Worm (Caenorhabditis elegans): ENCODE measurements around the gene acs-19.
A peak's percentile ranks its signal among the peaks of the same experiment; 100 is the strongest.

acs-19 gene

DNA sequence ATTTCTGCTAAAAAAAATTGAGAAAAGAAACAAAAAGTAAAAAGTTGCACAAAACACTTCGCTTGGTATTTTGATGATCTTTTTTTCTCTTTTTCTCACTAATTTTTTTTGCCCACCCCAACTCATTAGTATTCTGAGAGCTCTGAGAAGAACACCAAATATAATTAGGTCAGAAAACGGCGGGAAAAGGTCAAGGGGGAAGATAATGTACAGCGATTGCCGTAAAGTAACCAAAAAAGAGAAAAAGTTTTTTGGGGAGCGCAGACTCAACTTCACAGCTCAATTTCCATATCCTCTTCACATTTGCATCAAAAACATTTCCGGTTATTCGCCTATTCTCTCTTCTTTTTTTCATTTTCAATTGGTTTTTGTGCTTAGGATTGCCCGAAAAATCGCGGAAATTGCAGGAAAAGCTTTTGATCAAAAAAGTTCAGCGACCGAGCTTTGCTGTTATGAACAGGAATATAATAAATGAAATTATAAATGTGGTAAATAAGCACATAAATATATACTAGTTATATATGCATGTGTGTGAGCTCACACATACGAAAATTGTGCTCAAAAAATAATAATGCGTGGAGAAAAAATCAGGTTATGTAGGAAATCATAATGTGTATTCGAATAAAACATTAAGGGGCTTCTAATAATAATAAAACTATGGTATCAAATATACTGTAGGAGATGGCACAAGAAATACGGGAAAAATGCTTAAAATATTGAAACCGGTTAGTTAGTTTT is 38.5 kb downstream of the acs-19 start:
- TF ChIP-seq ztf-28 (GFP tag; IDR thresholded peaks at IDR 0.05) = no peak
- TF ChIP-seq ceh-91 (GFP tag; IDR thresholded peaks at IDR 0.05) = no peak
- TF ChIP-seq ceh-27 (GFP tag; optimal IDR thresholded peaks at IDR 0.05) = no peak
- no peak for TF ChIP-seq ceh-100 (GFP tag; IDR thresholded peaks at IDR 0.05)
- TF ChIP-seq nhr-27 (tag; optimal IDR thresholded peaks at IDR 0.05) = no peak
- peak; percentile 43 for TF ChIP-seq tlf-1 (GFP tag; optimal IDR thresholded peaks at IDR 0.05)
- no peak for TF ChIP-seq nhr-80 (tag; optimal IDR thresholded peaks at IDR 0.05)
- no peak for TF ChIP-seq ztf-22 (GFP tag; optimal IDR thresholded peaks at IDR 0.05)
- TF ChIP-seq attf-6 (GFP tag; IDR thresholded peaks at IDR 0.05) = no peak
- no peak for TF ChIP-seq F57A8.1 (GFP tag; optimal IDR thresholded peaks at IDR 0.05)
- TF ChIP-seq chd-7 (tag; optimal IDR thresholded peaks at IDR 0.05) = no peak
- no peak for TF ChIP-seq attf-3 (GFP tag; conservative IDR thresholded peaks at IDR 0.05)
- peak; percentile 68 for TF ChIP-seq nfyb-1 (GFP tag; IDR thresholded peaks at IDR 0.05)
- TF ChIP-seq sea-2 (GFP tag; IDR thresholded peaks at IDR 0.05) = no peak
- TF ChIP-seq ccch-3 (GFP tag; optimal IDR thresholded peaks at IDR 0.05) = no peak
- peak; percentile 6 for TF ChIP-seq atf-7 (tag; optimal IDR thresholded peaks at IDR 0.05)
- TF ChIP-seq B0336.3 (GFP tag; IDR thresholded peaks at IDR 0.05) = peak; percentile 60; the same call in 1 of the 2 replicates
- TF ChIP-seq B0261.1 (tag; optimal IDR thresholded peaks at IDR 0.05) = no peak
- peak; percentile 87 for TF ChIP-seq repo-1 (tag; optimal IDR thresholded peaks at IDR 0.05)
- TF ChIP-seq pbrm-1 (GFP tag; IDR thresholded peaks at IDR 0.05) = no peak
- no peak for TF ChIP-seq ceh-58 (GFP tag; IDR thresholded peaks at IDR 0.05)
- TF ChIP-seq ztf-26 (tag; optimal IDR thresholded peaks at IDR 0.05) = peak; percentile 34
- no peak for TF ChIP-seq nhr-120 (GFP tag; IDR thresholded peaks at IDR 0.05)
- no peak for TF ChIP-seq nfya-1 (tag; optimal IDR thresholded peaks at IDR 0.05; ENCODE audit: borderline replicate concordance, insufficient read depth)
- TF ChIP-seq F52B5.7 (tag; optimal IDR thresholded peaks at IDR 0.05) = peak; percentile 57
- TF ChIP-seq cebp-1 (GFP tag; IDR thresholded peaks at IDR 0.05) = no peak
- peak; percentile 51 for TF ChIP-seq cebp-1 (tag; optimal IDR thresholded peaks at IDR 0.05)
- TF ChIP-seq him-1 (tag; optimal IDR thresholded peaks at IDR 0.05) = peak; percentile 57
- 0 out of 2 replicates have a peak, but pooled peaks have one; percentile 2 for TF ChIP-seq madf-3 (GFP tag; IDR thresholded peaks at IDR 0.05)
- no peak for TF ChIP-seq hlh-26 (GFP tag; conservative IDR thresholded peaks at IDR 0.05)
- TF ChIP-seq B0035.1 (tag; optimal IDR thresholded peaks at IDR 0.05) = no peak
- TF ChIP-seq ama-1 (optimal IDR thresholded peaks at IDR 0.05) = peak; percentile 80
- no peak for TF ChIP-seq ama-1 (GFP tag; optimal IDR thresholded peaks at IDR 0.05)
- no peak for TF ChIP-seq ztf-3 (GFP tag; optimal IDR thresholded peaks at IDR 0.05)
- no peak for TF ChIP-seq somi-1 (GFP tag; optimal IDR thresholded peaks at IDR 0.05)
- TF ChIP-seq let-607 (tag; optimal IDR thresholded peaks at IDR 0.05) = no peak
- TF ChIP-seq lin-40 (tag; optimal IDR thresholded peaks at IDR 0.05) = peak; percentile 35
- 0 out of 2 replicates have a peak, but pooled peaks have one; percentile 9 for TF ChIP-seq Y53F4B.3 (GFP tag; IDR thresholded peaks at IDR 0.05)
- no peak for TF ChIP-seq rpc-1 (optimal IDR thresholded peaks at IDR 0.05)
- no peak for TF ChIP-seq rpc-1 (tag; optimal IDR thresholded peaks at IDR 0.05)
- TF ChIP-seq hsf-1 (GFP tag; IDR thresholded peaks at IDR 0.05) = no peak
- TF ChIP-seq ztf-18 (tag; optimal IDR thresholded peaks at IDR 0.05) = no peak
- TF ChIP-seq lsy-27 (tag; optimal IDR thresholded peaks at IDR 0.05; ENCODE audit: borderline replicate concordance, insufficient read depth) = no peak
- TF ChIP-seq akir-1 (GFP tag; optimal IDR thresholded peaks at IDR 0.05) = no peak
- TF ChIP-seq lin-26 (GFP tag; IDR thresholded peaks at IDR 0.05) = no peak
- TF ChIP-seq hmg-1.2 (GFP tag; IDR thresholded peaks at IDR 0.05) = no peak
- peak; percentile 32; the same call in 1 of the 2 replicates for TF ChIP-seq Y56A3A.18 (GFP tag; IDR thresholded peaks at IDR 0.05)
- TF ChIP-seq sptf-2 (GFP tag; optimal IDR thresholded peaks at IDR 0.05) = no peak
- TF ChIP-seq ekl-4 (GFP tag; IDR thresholded peaks at IDR 0.05) = peak; percentile 53; the same call in 1 of the 2 replicates
